Worm (Caenorhabditis elegans) whole organism, mixed stage, embryonic: ENCODE data around the gene str-214.

Source experiments
- M03D4.4 ChIP-seq: sonication (generic microtip); optimal IDR thresholded peaks from 2 replicates; lab custom pipeline; 2017; ENCODE audit warnings: mild to moderate bottlenecking, missing genetic modification characterization, missing compliant biosample characterization
- bed-3 ChIP-seq: fragments of 200-800 bp; sonication (Bioruptor generic); optimal IDR thresholded peaks from 3 replicates; lab custom pipeline; 2018; ENCODE audit warnings: mild to moderate bottlenecking, missing genetic modification characterization, moderate library complexity, missing compliant biosample characterization
- blmp-1 ChIP-seq: fragments of 150-350 bp; optimal IDR thresholded peaks from 2 replicates; lab custom pipeline; 2014; ENCODE audit warnings: missing biosample characterization, missing genetic modification characterization
- ceh-43 ChIP-seq: fragments of 200-800 bp; sonication (Bioruptor generic); optimal IDR thresholded peaks from 2 replicates; lab custom pipeline; 2018; ENCODE audit warnings: mild to moderate bottlenecking, missing genetic modification characterization, moderate library complexity, missing compliant biosample characterization
- ceh-83 ChIP-seq: fragments of 200-800 bp; sonication (Bioruptor generic); optimal IDR thresholded peaks from 2 replicates; lab custom pipeline; 2018; ENCODE audit warnings: mild to moderate bottlenecking, missing genetic modification characterization, missing compliant biosample characterization
- ces-1 ChIP-seq: fragments of 150-350 bp; optimal IDR thresholded peaks from 2 replicates; lab custom pipeline; 2014; ENCODE audit warnings: missing biosample characterization, missing genetic modification reagents, missing genetic modification characterization
- cnd-1 ChIP-seq: fragments of 200-800 bp; sonication (Bioruptor generic); optimal IDR thresholded peaks from 2 replicates; lab custom pipeline; 2018; ENCODE audit warnings: mild to moderate bottlenecking, missing genetic modification characterization, missing compliant biosample characterization
- drap-1 ChIP-seq: fragments of 200-800 bp; sonication (Bioruptor generic); optimal IDR thresholded peaks from 3 replicates; lab custom pipeline; 2018; ENCODE audit warnings: mild to moderate bottlenecking, missing genetic modification characterization, missing compliant biosample characterization
- elt-1 ChIP-seq: sonication (generic microtip); optimal IDR thresholded peaks from 2 replicates; lab custom pipeline; 2017; ENCODE audit warnings: missing genetic modification characterization, mild to moderate bottlenecking, missing compliant biosample characterization, antibody characterized with exemption, moderate library complexity, borderline replicate concordance; ENCODE audit not compliant: insufficient read depth
- elt-3 ChIP-seq: fragments of 150-350 bp; optimal IDR thresholded peaks from 2 replicates; lab custom pipeline; 2014; ENCODE audit warnings: missing biosample characterization, missing genetic modification characterization
- flh-1 ChIP-seq: fragments of 200-800 bp; sonication (Bioruptor generic); optimal IDR thresholded peaks from 2 replicates; lab custom pipeline; 2018; ENCODE audit warnings: mild to moderate bottlenecking, missing genetic modification characterization, moderate library complexity, missing compliant biosample characterization
- ham-2 ChIP-seq: fragments of 200-800 bp; sonication (Bioruptor generic); optimal IDR thresholded peaks from 2 replicates; lab custom pipeline; 2018; ENCODE audit warnings: mild to moderate bottlenecking, missing genetic modification characterization, missing compliant biosample characterization
- hlh-1 ChIP-seq: fragments of 150-350 bp; optimal IDR thresholded peaks from 2 replicates; lab custom pipeline; 2014; ENCODE audit warnings: missing biosample characterization, missing genetic modification reagents, missing genetic modification characterization
- lin-13 ChIP-seq: fragments of 150-350 bp; optimal IDR thresholded peaks from 2 replicates; lab custom pipeline; 2014; ENCODE audit warnings: missing biosample characterization, missing genetic modification characterization
- lin-32 ChIP-seq: fragments of 200-800 bp; sonication (Bioruptor generic); optimal IDR thresholded peaks from 2 replicates; lab custom pipeline; 2018; ENCODE audit warnings: mild to moderate bottlenecking, missing genetic modification characterization, missing compliant biosample characterization
- lsy-2 ChIP-seq: fragments of 150-350 bp; optimal IDR thresholded peaks from 2 replicates; lab custom pipeline; 2014; ENCODE audit warnings: missing biosample characterization, missing genetic modification characterization
- mab-5 ChIP-seq: fragments of 150-350 bp; optimal IDR thresholded peaks from 2 replicates; lab custom pipeline; 2014; ENCODE audit warnings: missing biosample characterization, missing genetic modification characterization
- mep-1 ChIP-seq: fragments of 150-350 bp; optimal IDR thresholded peaks from 2 replicates; lab custom pipeline; 2017; ENCODE audit warnings: missing biosample characterization, missing genetic modification reagents, missing genetic modification characterization, inconsistent platforms
- mls-2 ChIP-seq: sonication (generic microtip); optimal IDR thresholded peaks from 2 replicates; lab custom pipeline; 2016; ENCODE audit warnings: mild to moderate bottlenecking, missing genetic modification characterization, moderate library complexity, missing compliant biosample characterization
- nhr-12 ChIP-seq: fragments of 150-350 bp; optimal IDR thresholded peaks from 2 replicates; lab custom pipeline; 2014; ENCODE audit warnings: missing biosample characterization, missing genetic modification characterization
- nhr-2 ChIP-seq: fragments of 150-350 bp; optimal IDR thresholded peaks from 2 replicates; lab custom pipeline; 2014; ENCODE audit warnings: missing biosample characterization, missing genetic modification characterization
- nhr-237 ChIP-seq: fragments of 150-350 bp; optimal IDR thresholded peaks from 2 replicates; lab custom pipeline; 2014; ENCODE audit warnings: missing biosample characterization, missing genetic modification characterization
- nhr-28 ChIP-seq: fragments of 150-350 bp; optimal IDR thresholded peaks from 2 replicates; lab custom pipeline; 2014; ENCODE audit warnings: missing biosample characterization, missing genetic modification characterization
- nhr-76 ChIP-seq: sonication (generic microtip); optimal IDR thresholded peaks from 2 replicates; lab custom pipeline; 2017; ENCODE audit warnings: missing biosample characterization, missing genetic modification characterization
- pha-4 ChIP-seq: fragments of 150-350 bp; optimal IDR thresholded peaks from 2 replicates; lab custom pipeline; 2018; ENCODE audit warnings: missing biosample characterization, missing genetic modification reagents, missing genetic modification characterization
- sem-2 ChIP-seq: fragments of 200-800 bp; sonication (Bioruptor generic); optimal IDR thresholded peaks from 2 replicates; lab custom pipeline; 2018; ENCODE audit warnings: mild to moderate bottlenecking, missing genetic modification characterization, missing compliant biosample characterization
- snpc-4 ChIP-seq: fragments of 150-350 bp; optimal IDR thresholded peaks from 2 replicates; lab custom pipeline; 2014; ENCODE audit warnings: missing biosample characterization, missing genetic modification characterization
- sptf-1 ChIP-seq: sonication (generic microtip); optimal IDR thresholded peaks from 2 replicates; lab custom pipeline; 2017; ENCODE audit warnings: mild to moderate bottlenecking, missing genetic modification characterization, moderate library complexity, missing compliant biosample characterization
- tbx-8 ChIP-seq: fragments of 200-800 bp; sonication (Bioruptor generic); optimal IDR thresholded peaks from 2 replicates; lab custom pipeline; 2018; ENCODE audit warnings: mild to moderate bottlenecking, missing genetic modification characterization, moderate library complexity, missing compliant biosample characterization
- unc-120 ChIP-seq: sonication (generic microtip); optimal IDR thresholded peaks from 2 replicates; lab custom pipeline; 2017; ENCODE audit warnings: missing genetic modification characterization, missing compliant biosample characterization; ENCODE audit not compliant: poor library complexity, severe bottlenecking
- unc-39 ChIP-seq: fragments of 150-350 bp; optimal IDR thresholded peaks from 2 replicates; lab custom pipeline; 2014; ENCODE audit warnings: missing biosample characterization, missing genetic modification characterization
- unc-62 ChIP-seq: fragments of 150-350 bp; optimal IDR thresholded peaks from 2 replicates; lab custom pipeline; 2014; ENCODE audit warnings: missing biosample characterization, missing genetic modification reagents, missing genetic modification characterization
- zip-8 ChIP-seq: fragments of 150-350 bp; optimal IDR thresholded peaks from 2 replicates; lab custom pipeline; 2014; ENCODE audit warnings: missing biosample characterization, missing genetic modification characterization
- ztf-11 ChIP-seq: fragments of 150-350 bp; optimal IDR thresholded peaks from 2 replicates; lab custom pipeline; 2014; ENCODE audit warnings: missing biosample characterization, missing genetic modification characterization

Gene str-214

ce11 chrV:16302439-16302838, 12.7 kb upstream of the str-214 start, which contains the start of the genes C31A11.13 and oac-6:
Gene C31A11.13, minus strand, starts transcription at chrV:16302551.
Gene oac-6, plus strand, starts transcription at chrV:16302717.
- TF ChIP-seq ztf-11, result no peak
- TF ChIP-seq lsy-2, result no peak
- TF ChIP-seq ham-2 (GFP tag; lab: Kevin White, UChicago), result no peak
- TF ChIP-seq ces-1 (GFP tag; lab: Kevin White, UChicago), result no peak
- TF ChIP-seq snpc-4 (tag; lab: Kevin White, UChicago), result no peak
- no peak for TF ChIP-seq cnd-1 (tag; lab: Kevin White, UChicago)
- no peak for TF ChIP-seq zip-8 (tag; lab: Kevin White, UChicago)
- no peak for TF ChIP-seq mep-1 (tag; lab: Kevin White, UChicago)
- no peak for TF ChIP-seq unc-62 (GFP tag; lab: Kevin White, UChicago)
- no peak for TF ChIP-seq flh-1 (GFP tag; lab: Kevin White, UChicago)
- no peak for TF ChIP-seq ceh-83 (GFP tag; lab: Kevin White, UChicago)
- no peak for TF ChIP-seq ceh-43
- no peak for TF ChIP-seq sem-2 (GFP tag; lab: Kevin White, UChicago)
- no peak for TF ChIP-seq mls-2 (tag; lab: Kevin White, UChicago)
- no peak for TF ChIP-seq blmp-1
- TF ChIP-seq elt-3 (tag; lab: Kevin White, UChicago), result no peak
- no peak for TF ChIP-seq lin-32 (GFP tag; lab: Kevin White, UChicago)
- TF ChIP-seq nhr-12 (tag; lab: Kevin White, UChicago), result no peak
- TF ChIP-seq drap-1, result no peak
- no peak for TF ChIP-seq lin-13 (tag; lab: Kevin White, UChicago)

ce11 chrV:16307253-16307652, 7.9 kb upstream of the str-214 start, which contains the start of gene srxa-7:
Gene srxa-7, plus strand, starts transcription at chrV:16307553.
- TF ChIP-seq nhr-28 (no peak), nhr-12 (tag; lab: Kevin White, UChicago) (no peak), nhr-237 (no peak), zip-8 (tag; lab: Kevin White, UChicago) (no peak), lsy-2 (no peak), ztf-11 (no peak), bed-3 (no peak), unc-62 (GFP tag; lab: Kevin White, UChicago) (no peak), ceh-43 (no peak)

ce11 chrV:16308343-16308742, 6.8 kb upstream of the str-214 start:
- TF ChIP-seq zip-8 (tag; lab: Kevin White, UChicago) (no peak), lin-13 (tag; lab: Kevin White, UChicago) (no peak), ceh-43 (no peak), elt-1 (tag; lab: Kevin White, UChicago) (no peak), tbx-8 (GFP tag; lab: Kevin White, UChicago) (no peak), sem-2 (GFP tag; lab: Kevin White, UChicago) (no peak), unc-62 (GFP tag; lab: Kevin White, UChicago) (no peak), mab-5 (tag; lab: Kevin White, UChicago) (no peak), nhr-76 (tag; lab: Kevin White, UChicago) (no peak), mls-2 (tag; lab: Kevin White, UChicago) (no peak), sptf-1 (tag; lab: Kevin White, UChicago) (no peak), drap-1 (no peak), M03D4.4 (tag; lab: Kevin White, UChicago) (no peak), lsy-2 (no peak), hlh-1 (no peak)

ce11 chrV:16309523-16309922, 5.6 kb upstream of the str-214 start, which contains the start of gene oac-7:
Gene oac-7, plus strand, starts transcription at chrV:16309805.
- TF ChIP-seq nhr-28, result peak; percentile 12
- peak; percentile 74 for TF ChIP-seq zip-8 (tag; lab: Kevin White, UChicago)
- TF ChIP-seq sem-2 (GFP tag; lab: Kevin White, UChicago), result no peak
- TF ChIP-seq pha-4 (tag; lab: Kevin White, UChicago), result no peak
- no peak for TF ChIP-seq ceh-43
- no peak for TF ChIP-seq hlh-1
- no peak for TF ChIP-seq unc-62 (GFP tag; lab: Kevin White, UChicago)
- TF ChIP-seq, all 35 proteins: peak for 2

ce11 chrV:16317244-16317643, 2.1 kb downstream of the str-214 start, which contains the start of gene srh-180:
Gene srh-180, plus strand, starts transcription at chrV:16317544.
- no peak for TF ChIP-seq unc-120 (tag; lab: Kevin White, UChicago)
- TF ChIP-seq lin-13 (tag; lab: Kevin White, UChicago), result no peak
- TF ChIP-seq unc-39 (tag; lab: Kevin White, UChicago), result no peak
- no peak for TF ChIP-seq nhr-237
- TF ChIP-seq ces-1 (GFP tag; lab: Kevin White, UChicago), result no peak
- no peak for TF ChIP-seq nhr-28
- TF ChIP-seq nhr-2 (tag; lab: Kevin White, UChicago), result no peak
- TF ChIP-seq ham-2 (GFP tag; lab: Kevin White, UChicago), result no peak
- no peak for TF ChIP-seq tbx-8 (GFP tag; lab: Kevin White, UChicago)
- no peak for TF ChIP-seq mab-5 (tag; lab: Kevin White, UChicago)
- TF ChIP-seq unc-62 (GFP tag; lab: Kevin White, UChicago), result no peak
- no peak for TF ChIP-seq mls-2 (tag; lab: Kevin White, UChicago)
- no peak for TF ChIP-seq nhr-76 (tag; lab: Kevin White, UChicago)
- TF ChIP-seq, all 35 proteins: peak for 0
